Worm (Caenorhabditis elegans) whole organism, L4 larva: Measurements from ENCODE around the gene T28D6.3.

ENCODE experiments used
- D1046.2 ChIP-seq: fragments of 200-800 bp; sonication (Bioruptor generic); IDR thresholded peaks from 2 replicates; pipeline ENCODE4 v1.3.6; 2022; ENCODE audit warnings: missing genetic modification characterization, missing compliant biosample characterization
- F37D6.2 ChIP-seq: sonication (generic microtip); optimal IDR thresholded peaks from 2 replicates; lab custom pipeline; 2016; ENCODE audit warnings: mild to moderate bottlenecking, missing genetic modification characterization, missing compliant biosample characterization
- F44E2.7 ChIP-seq: fragments of 200-800 bp; sonication (Bioruptor generic); IDR thresholded peaks from 2 replicates; pipeline ENCODE4 v2.1.2; 2022; ENCODE audit warnings: missing genetic modification characterization, missing compliant biosample characterization
- F49E8.2 ChIP-seq: sonication (generic microtip); optimal IDR thresholded peaks from 2 replicates; lab custom pipeline; 2016; ENCODE audit warnings: missing compliant biosample characterization, mild to moderate bottlenecking, missing genetic modification characterization, borderline replicate concordance
- T20F7.1 ChIP-seq: fragments of 200-800 bp; sonication (Bioruptor generic); optimal IDR thresholded peaks from 2 replicates; lab custom pipeline; 2018; ENCODE audit warnings: mild to moderate bottlenecking, missing genetic modification characterization, missing compliant biosample characterization
- Y48G9A.11 ChIP-seq: fragments of 200-800 bp; sonication (Bioruptor generic); IDR thresholded peaks from 2 replicates; pipeline ENCODE4 v1.3.6; 2022; ENCODE audit warnings: missing genetic modification reagents, missing genetic modification characterization, missing compliant biosample characterization
- Y75B8A.6 ChIP-seq: fragments of 200-800 bp; sonication (Bioruptor generic); IDR thresholded peaks from 2 replicates; pipeline ENCODE4 v1.3.6; 2022; ENCODE audit warnings: missing genetic modification reagents, missing genetic modification characterization, missing compliant biosample characterization
- ZK337.2 ChIP-seq: fragments of 200-800 bp; sonication (Bioruptor generic); IDR thresholded peaks from 2 replicates; pipeline ENCODE4 v1.3.6; 2022; ENCODE audit warnings: missing genetic modification reagents, missing genetic modification characterization, missing compliant biosample characterization
- aha-1 ChIP-seq: fragments of 150-350 bp; peaks from one replicate; lab custom pipeline; 2014; ENCODE audit warnings: missing biosample characterization, missing genetic modification characterization
- aly-2 ChIP-seq: sonication (generic microtip); optimal IDR thresholded peaks from 2 replicates; lab custom pipeline; 2018; ENCODE audit warnings: missing biosample characterization, missing genetic modification characterization
- ama-1 ChIP-seq: fragments of 150-350 bp; optimal IDR thresholded peaks from 2 replicates; lab custom pipeline; 2014; ENCODE audit warnings: inconsistent platforms, mixed read lengths
- arid-1 ChIP-seq: fragments of 200-800 bp; sonication (Bioruptor generic); conservative IDR thresholded peaks from 2 replicates; pipeline ENCODE4 v1.3.6; 2022; ENCODE audit warnings: missing genetic modification reagents, missing genetic modification characterization, missing compliant biosample characterization
- ceh-28 ChIP-seq: fragments of 150-350 bp; optimal IDR thresholded peaks from 2 replicates; lab custom pipeline; 2014; ENCODE audit warnings: missing biosample characterization, missing genetic modification reagents, missing genetic modification characterization
- ceh-44 ChIP-seq: fragments of 200-800 bp; sonication (Bioruptor generic); IDR thresholded peaks from 2 replicates; pipeline ENCODE4 v1.3.6; 2022; ENCODE audit warnings: missing genetic modification reagents, missing genetic modification characterization, missing compliant biosample characterization
- ceh-82 ChIP-seq: sonication (generic microtip); optimal IDR thresholded peaks from 2 replicates; lab custom pipeline; 2017; ENCODE audit warnings: missing biosample characterization, missing genetic modification characterization
- ces-1 ChIP-seq: fragments of 150-350 bp; sonication (generic microtip); optimal IDR thresholded peaks from 4 replicates; lab custom pipeline; 2014; ENCODE audit warnings: missing biosample characterization, missing genetic modification reagents, missing genetic modification characterization
- ctbp-1 ChIP-seq: fragments of 200-800 bp; sonication (Bioruptor generic); IDR thresholded peaks from 2 replicates; pipeline ENCODE4 v1.3.6; 2022; ENCODE audit warnings: missing genetic modification reagents, missing genetic modification characterization, missing compliant biosample characterization
- daf-16 ChIP-seq, 3 experiments: sonication (generic microtip); optimal IDR thresholded peaks; 2 replicates each; lab custom pipeline; 2016 to 2017; ENCODE audit warnings: missing genetic modification characterization in 3 of 3, missing genetic modification reagents in 3 of 3, mild to moderate bottlenecking in 2 of 3, missing compliant biosample characterization in 2 of 3, missing biosample characterization in 1 of 3, moderate library complexity in 1 of 3
- daf-19 ChIP-seq: fragments of 200-800 bp; sonication (Bioruptor generic); conservative IDR thresholded peaks from 2 replicates; pipeline ENCODE4 v1.3.6; 2022; ENCODE audit warnings: missing genetic modification characterization, missing compliant biosample characterization
- daf-8 ChIP-seq: fragments of 200-800 bp; sonication (Bioruptor generic); IDR thresholded peaks from 2 replicates; pipeline ENCODE4 v1.3.6; 2022; ENCODE audit warnings: missing genetic modification characterization, missing compliant biosample characterization
- dmd-8 ChIP-seq: fragments of 200-800 bp; sonication (Bioruptor generic); IDR thresholded peaks from 2 replicates; pipeline ENCODE4 v1.3.6; 2022; ENCODE audit warnings: missing genetic modification characterization, missing compliant biosample characterization
- dpl-1 ChIP-seq: fragments of 150-350 bp; optimal IDR thresholded peaks from 2 replicates; lab custom pipeline; 2014; ENCODE audit warnings: missing biosample characterization, missing genetic modification reagents, missing genetic modification characterization
- duxl-1 ChIP-seq: sonication (generic microtip); optimal IDR thresholded peaks from 2 replicates; lab custom pipeline; 2016; ENCODE audit warnings: mild to moderate bottlenecking, missing genetic modification characterization, moderate library complexity, missing compliant biosample characterization; ENCODE audit not compliant: poor library complexity
- dve-1 ChIP-seq: sonication (generic microtip); optimal IDR thresholded peaks from 2 replicates; lab custom pipeline; 2017; ENCODE audit warnings: antibody characterized with exemption, mild to moderate bottlenecking, missing genetic modification characterization, missing compliant biosample characterization; ENCODE audit not compliant: insufficient read depth
- fos-1 ChIP-seq: fragments of 150-350 bp; optimal IDR thresholded peaks from 2 replicates; lab custom pipeline; 2014; ENCODE audit warnings: missing biosample characterization, missing genetic modification characterization
- hlh-30 ChIP-seq: sonication (generic microtip); optimal IDR thresholded peaks from 2 replicates; lab custom pipeline; 2017; ENCODE audit warnings: antibody characterized with exemption, mild to moderate bottlenecking, missing genetic modification characterization, missing compliant biosample characterization; ENCODE audit not compliant: insufficient read depth
- jun-1 ChIP-seq: fragments of 150-350 bp; optimal IDR thresholded peaks from 2 replicates; lab custom pipeline; 2014; ENCODE audit warnings: missing biosample characterization, missing genetic modification reagents, missing genetic modification characterization
- lin-1 ChIP-seq: fragments of 200-800 bp; sonication (Bioruptor generic); IDR thresholded peaks from 2 replicates; pipeline ENCODE4 v1.3.6; 2022; ENCODE audit warnings: missing genetic modification reagents, missing genetic modification characterization, missing compliant biosample characterization
- lin-13 ChIP-seq: fragments of 150-350 bp; optimal IDR thresholded peaks from 2 replicates; lab custom pipeline; 2014; ENCODE audit warnings: missing biosample characterization, missing genetic modification reagents, missing genetic modification characterization
- lin-38 ChIP-seq: fragments of 200-800 bp; sonication (Bioruptor generic); IDR thresholded peaks from 2 replicates; pipeline ENCODE4 v1.3.6; 2022; ENCODE audit warnings: missing genetic modification reagents, missing genetic modification characterization, missing compliant biosample characterization
- madf-9 ChIP-seq: fragments of 200-800 bp; sonication (Bioruptor generic); conservative IDR thresholded peaks from 2 replicates; pipeline ENCODE4 v1.3.6; 2022; ENCODE audit warnings: missing genetic modification reagents, missing genetic modification characterization, missing compliant biosample characterization
- mdt-29 ChIP-seq: fragments of 200-800 bp; sonication (Bioruptor generic); IDR thresholded peaks from 2 replicates; pipeline ENCODE4 v1.3.6; 2022; ENCODE audit warnings: missing genetic modification reagents, missing genetic modification characterization, missing compliant biosample characterization
- mxl-2 ChIP-seq: fragments of 200-800 bp; sonication (Bioruptor generic); conservative IDR thresholded peaks from 2 replicates; pipeline ENCODE4 v1.3.6; 2022; ENCODE audit warnings: missing genetic modification reagents, missing genetic modification characterization, missing compliant biosample characterization
- nhr-102 ChIP-seq: sonication (generic microtip); optimal IDR thresholded peaks from 2 replicates; lab custom pipeline; 2016; ENCODE audit warnings: mild to moderate bottlenecking, missing genetic modification characterization, moderate library complexity, missing compliant biosample characterization
- nhr-25 ChIP-seq: sonication (generic microtip); optimal IDR thresholded peaks from 2 replicates; lab custom pipeline; 2017; ENCODE audit warnings: missing genetic modification characterization, mild to moderate bottlenecking, missing compliant biosample characterization, antibody characterized with exemption, moderate library complexity, borderline replicate concordance; ENCODE audit not compliant: insufficient read depth
- nhr-28 ChIP-seq: fragments of 150-350 bp; optimal IDR thresholded peaks from 2 replicates; lab custom pipeline; 2014; ENCODE audit warnings: missing biosample characterization, missing genetic modification characterization
- nhr-42 ChIP-seq: fragments of 200-800 bp; sonication (Bioruptor generic); IDR thresholded peaks from 2 replicates; pipeline ENCODE4 v1.3.6; 2022; ENCODE audit warnings: missing genetic modification characterization, missing compliant biosample characterization
- php-3 ChIP-seq: fragments of 200-800 bp; sonication (Bioruptor generic); IDR thresholded peaks from 2 replicates; pipeline ENCODE4 v1.3.6; 2022; ENCODE audit warnings: missing genetic modification reagents, missing genetic modification characterization, missing compliant biosample characterization
- rbr-2 ChIP-seq: sonication (generic microtip); optimal IDR thresholded peaks from 2 replicates; lab custom pipeline; 2016; ENCODE audit warnings: missing genotype, missing genetic modification characterization, missing compliant biosample characterization
- sdz-12 ChIP-seq: fragments of 200-800 bp; sonication (Bioruptor generic); optimal IDR thresholded peaks from 2 replicates; lab custom pipeline; 2018; ENCODE audit warnings: mild to moderate bottlenecking, missing genetic modification characterization, missing compliant biosample characterization
- set-16 ChIP-seq: fragments of 200-800 bp; sonication (Bioruptor generic); IDR thresholded peaks from 2 replicates; pipeline ENCODE4 v1.3.6; 2022; ENCODE audit warnings: missing genetic modification reagents, missing genetic modification characterization, missing compliant biosample characterization
- snpc-4 ChIP-seq: fragments of 150-350 bp; optimal IDR thresholded peaks from 2 replicates; lab custom pipeline; 2014; ENCODE audit warnings: missing biosample characterization, missing genetic modification characterization
- tra-1 ChIP-seq: fragments of 200-800 bp; sonication (Bioruptor generic); IDR thresholded peaks from 2 replicates; pipeline ENCODE4 v1.3.6; 2022; ENCODE audit warnings: missing genetic modification reagents, missing genetic modification characterization, missing compliant biosample characterization
- unc-39 ChIP-seq: sonication (generic microtip); optimal IDR thresholded peaks from 2 replicates; lab custom pipeline; 2017; ENCODE audit warnings: missing biosample characterization, missing genetic modification characterization
- vab-7 ChIP-seq: fragments of 200-800 bp; sonication (Bioruptor generic); IDR thresholded peaks from 2 replicates; pipeline ENCODE4 v1.3.6; 2022; ENCODE audit warnings: missing genetic modification reagents, missing genetic modification characterization, missing compliant biosample characterization
- zag-1 ChIP-seq: fragments of 150-350 bp; optimal IDR thresholded peaks from 2 replicates; lab custom pipeline; 2014; ENCODE audit warnings: missing biosample characterization, missing genetic modification characterization
- zip-2 ChIP-seq: fragments of 150-350 bp; optimal IDR thresholded peaks from 2 replicates; lab custom pipeline; 2014; ENCODE audit warnings: missing biosample characterization, missing genetic modification characterization

T28D6.3 gene

DNA sequence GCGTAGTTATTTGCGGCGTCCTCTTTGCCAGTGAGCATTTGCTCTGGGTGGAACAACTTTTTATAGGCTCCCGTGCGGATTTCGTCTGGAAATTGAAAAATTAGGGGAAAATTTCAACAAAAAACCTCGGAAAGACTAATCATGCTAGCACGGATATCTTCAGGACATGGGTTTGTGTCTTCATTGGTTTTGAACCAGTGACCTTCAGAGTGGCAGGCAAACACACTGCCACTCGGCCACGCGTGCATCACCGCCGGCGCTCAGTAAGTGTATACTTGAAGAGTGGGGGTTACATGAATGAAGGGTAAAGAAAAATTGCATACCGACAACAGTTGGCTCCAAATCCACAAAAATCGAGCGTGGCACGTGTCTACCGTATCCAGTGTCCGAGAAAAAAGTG, 4.7 kb downstream of the T28D6.3 start (continued):
- TF ChIP-seq zag-1 (no peak), daf-16 (GFP tag; optimal IDR thresholded peaks at IDR 0.05; lab: Kevin White, UChicago) (peak; percentile 26 to 30), daf-16 (tag; optimal IDR thresholded peaks at IDR 0.05; lab: Kevin White, UChicago) (peak; percentile 28), dve-1 (tag; lab: Kevin White, UChicago) (peak; percentile 61), ces-1 (GFP tag; lab: Kevin White, UChicago) (no peak), aha-1 (tag; lab: Kevin White, UChicago) (peak; percentile 95), lin-1 (GFP tag; lab: Robert Waterston, UW) (peak; percentile 79; the same call in 1 of the 2 replicates), madf-9 (GFP tag; lab: Robert Waterston, UW) (peak; percentile 64; the same call in 1 of the 2 replicates), nhr-42 (no peak; the same call in 1 of the 2 replicates), aly-2 (no peak), mdt-29 (no peak), duxl-1 (tag; lab: Kevin White, UChicago) (peak; percentile 22), arid-1 (GFP tag; lab: Robert Waterston, UW) (0 out of 2 replicates have a peak, but pooled peaks have one; percentile 52), unc-39 (tag; lab: Kevin White, UChicago) (no peak), mxl-2 (peak; percentile 81; the same call in 1 of the 2 replicates), nhr-25 (tag; lab: Kevin White, UChicago) (no peak), nhr-102 (tag; lab: Kevin White, UChicago) (peak; percentile 52), T20F7.1 (GFP tag; lab: Kevin White, UChicago) (no peak), tra-1 (GFP tag; lab: Robert Waterston, UW) (0 out of 2 replicates have a peak, but pooled peaks have one; percentile 64), ctbp-1 (GFP tag; lab: Robert Waterston, UW) (0 out of 2 replicates have a peak, but pooled peaks have one; percentile 54), fos-1 (tag; lab: Kevin White, UChicago) (no peak), F37D6.2 (tag; lab: Kevin White, UChicago) (peak; percentile 35), ZK337.2 (GFP tag; lab: Robert Waterston, UW) (no peak), snpc-4 (tag; lab: Kevin White, UChicago) (no peak), nhr-28 (tag; lab: Kevin White, UChicago) (no peak), D1046.2 (peak; percentile 90), sdz-12 (GFP tag; lab: Kevin White, UChicago) (peak; percentile 43), ceh-28 (tag; lab: Kevin White, UChicago) (no peak), hlh-30 (tag; lab: Kevin White, UChicago) (no peak), set-16 (peak; percentile 39), jun-1 (tag; lab: Kevin White, UChicago) (no peak), vab-7 (GFP tag; lab: Robert Waterston, UW) (peak; percentile 74), dmd-8 (GFP tag; lab: Robert Waterston, UW) (peak; percentile 88), php-3 (GFP tag; lab: Robert Waterston, UW) (no peak), Y48G9A.11 (GFP tag; lab: Robert Waterston, UW) (0 out of 2 replicates have a peak, but pooled peaks have one; percentile 52), F44E2.7 (GFP tag; lab: Robert Waterston, UW) (peak; percentile 82; the same call in 1 of the 2 replicates), Y75B8A.6 (GFP tag; lab: Robert Waterston, UW) (no peak)
- TF ChIP-seq, all 104 proteins: peak for 56

DNA sequence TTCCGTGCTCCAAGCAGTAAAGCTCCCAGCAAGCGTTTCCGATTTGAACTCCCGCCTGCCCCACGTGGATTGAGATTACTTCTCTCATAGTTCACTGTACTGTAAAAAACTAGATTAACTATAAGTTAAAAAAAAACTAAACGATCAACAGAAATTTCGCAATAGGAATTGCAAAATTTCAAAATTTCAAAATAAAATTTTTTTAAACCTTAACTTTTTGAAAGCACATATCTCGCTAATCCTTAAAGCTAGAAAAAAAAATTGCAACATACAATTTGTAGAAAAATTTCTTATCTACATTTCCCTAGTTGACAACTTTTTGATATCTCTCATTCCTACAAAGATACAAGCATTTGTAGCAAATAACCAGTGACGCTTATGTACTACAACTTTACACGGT, 5.1 kb downstream of the T28D6.3 start, which contains the start of gene tba-7:
tba-7 (minus strand) TSS at position 101 of the 400 bp plus-strand sequence.
- TF ChIP-seq F49E8.2 (tag; lab: Kevin White, UChicago) (no peak), hlh-30 (tag; lab: Kevin White, UChicago) (no peak), ctbp-1 (GFP tag; lab: Robert Waterston, UW) (no peak), nhr-102 (tag; lab: Kevin White, UChicago) (no peak), ceh-82 (tag; lab: Kevin White, UChicago) (no peak), daf-19 (GFP tag; lab: Robert Waterston, UW) (no peak), dpl-1 (GFP tag; lab: Kevin White, UChicago) (no peak), T20F7.1 (GFP tag; lab: Kevin White, UChicago) (no peak), ama-1 (no peak), lin-13 (GFP tag; lab: Kevin White, UChicago) (no peak), daf-8 (GFP tag; lab: Robert Waterston, UW) (no peak), F37D6.2 (tag; lab: Kevin White, UChicago) (no peak), jun-1 (tag; lab: Kevin White, UChicago) (no peak), rbr-2 (no peak), zip-2 (tag; lab: Kevin White, UChicago) (no peak), zag-1 (no peak), lin-38 (GFP tag; lab: Robert Waterston, UW) (no peak), dmd-8 (GFP tag; lab: Robert Waterston, UW) (no peak), snpc-4 (tag; lab: Kevin White, UChicago) (no peak), ceh-44 (GFP tag; lab: Robert Waterston, UW) (no peak)
